Worm (Caenorhabditis elegans) whole organism, L2 larva: ENCODE measurements around the gene atic-1.
"Not testable (repeated sequence)": the region's sequence is repeated elsewhere in the genome, so short reads cannot be mapped to it uniquely, and the experiment has no call there.

Experiments
- R02D3.7 ChIP-seq: fragments of 150-350 bp; optimal IDR thresholded peaks from 2 replicates; lab custom pipeline; 2014; ENCODE audit warnings: missing biosample characterization, missing genetic modification characterization
- Y55F3AM.14 ChIP-seq: fragments of 200-800 bp; sonication (Bioruptor generic); optimal IDR thresholded peaks from 2 replicates; lab custom pipeline; 2018; ENCODE audit warnings: mild to moderate bottlenecking, missing genetic modification characterization, missing compliant biosample characterization
- aly-2 ChIP-seq: fragments of 150-350 bp; optimal IDR thresholded peaks from 2 replicates; lab custom pipeline; 2014; ENCODE audit warnings: missing biosample characterization, missing genetic modification characterization
- fos-1 ChIP-seq: fragments of 150-350 bp; optimal IDR thresholded peaks from 2 replicates; lab custom pipeline; 2014; ENCODE audit warnings: missing biosample characterization, missing genetic modification characterization
- gmeb-1 ChIP-seq: fragments of 150-350 bp; optimal IDR thresholded peaks from 2 replicates; lab custom pipeline; 2014; ENCODE audit warnings: missing biosample characterization, missing genetic modification characterization
- lin-13 ChIP-seq: fragments of 150-350 bp; optimal IDR thresholded peaks from 2 replicates; lab custom pipeline; 2014; ENCODE audit warnings: missing biosample characterization, missing genetic modification reagents, missing genetic modification characterization
- nhr-11 ChIP-seq: fragments of 150-350 bp; optimal IDR thresholded peaks from 2 replicates; lab custom pipeline; 2014; ENCODE audit warnings: missing biosample characterization, missing genetic modification characterization
- skn-1 ChIP-seq: sonication (generic microtip); optimal IDR thresholded peaks from 2 replicates; lab custom pipeline; 2017; ENCODE audit warnings: missing biosample characterization, missing genetic modification characterization
- snpc-4 ChIP-seq: fragments of 150-350 bp; optimal IDR thresholded peaks from 2 replicates; lab custom pipeline; 2014; ENCODE audit warnings: missing biosample characterization, missing genetic modification characterization
- unc-39 ChIP-seq: fragments of 150-350 bp; optimal IDR thresholded peaks from 2 replicates; lab custom pipeline; 2014; ENCODE audit warnings: missing biosample characterization, missing genetic modification characterization
- unc-55 ChIP-seq: fragments of 150-350 bp; sonication (generic microtip); optimal IDR thresholded peaks from 3 replicates; lab custom pipeline; 2014; ENCODE audit warnings: missing biosample characterization, missing genetic modification reagents, missing genetic modification characterization
- ztf-4 ChIP-seq: fragments of 150-350 bp; optimal IDR thresholded peaks from 2 replicates; lab custom pipeline; 2014; ENCODE audit warnings: missing biosample characterization, missing genetic modification characterization

ce11 chrIV:7946899-7947499 lies 65.2 kb downstream of the atic-1 start, which contains the start of gene F20D12.12:
- TF ChIP-seq aly-2 (tag; lab: Kevin White, UChicago); Y55F3AM.14; ztf-4 (tag; lab: Kevin White, UChicago); R02D3.7 (tag; lab: Kevin White, UChicago); skn-1 (tag; lab: Kevin White, UChicago); unc-39; fos-1; nhr-11 (tag; lab: Kevin White, UChicago): not testable (repeated sequence)
- TF ChIP-seq gmeb-1 (tag; lab: Kevin White, UChicago) (peak; percentile 32), lin-13 (GFP tag; lab: Kevin White, UChicago) (peak; percentile 65), unc-55 (GFP tag; lab: Kevin White, UChicago) (peak; percentile 55), snpc-4 (tag; lab: Kevin White, UChicago) (peak; percentile 7)
